Worm (Caenorhabditis elegans): ENCODE data around the gene try-13.

DNA sequence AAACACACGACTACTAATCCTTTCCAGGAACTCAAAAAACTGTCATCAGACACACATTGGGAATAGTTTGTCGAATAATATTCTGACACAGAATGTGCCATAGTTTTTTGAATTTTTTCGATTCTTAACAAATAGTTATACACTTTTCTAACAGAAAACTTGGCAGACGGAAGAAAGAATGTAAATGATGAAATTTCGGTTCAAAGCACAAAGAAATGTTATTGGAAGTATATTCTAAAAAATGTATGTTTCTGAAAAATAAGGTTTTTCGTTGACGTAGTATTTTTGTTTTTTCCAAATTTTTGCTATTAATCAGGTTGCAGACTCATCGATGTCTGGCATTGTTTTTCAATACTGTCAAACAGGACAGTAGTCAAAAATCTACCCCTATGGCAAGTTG is 21.0 kb downstream of the try-13 start, which contains the start of gene srh-92:
- TF ChIP-seq ama-1 (optimal IDR thresholded peaks at IDR 0.05) (no peak), fos-1 (tag; optimal IDR thresholded peaks at IDR 0.05) (no peak), lin-39 (tag; optimal IDR thresholded peaks at IDR 0.05) (no peak), ztf-11 (tag; optimal IDR thresholded peaks at IDR 0.05) (no peak), ceh-82 (tag; optimal IDR thresholded peaks at IDR 0.05) (no peak), Y55F3AM.14 (GFP tag; optimal IDR thresholded peaks at IDR 0.05) (no peak), lin-13 (GFP tag; optimal IDR thresholded peaks at IDR 0.05) (no peak), F13H6.1 (tag; optimal IDR thresholded peaks at IDR 0.05) (no peak)

Measured in whole organism, L2 larva.